Fruit fly (Drosophila melanogaster) whole organism, embryonic: ENCODE results near the gene sll.

ENCODE experiments used
- ATbp ChIP-seq: fragments of 200-800 bp; sonication (Bioruptor generic); optimal IDR thresholded peaks from 2 replicates; lab custom pipeline; 2017; ENCODE audit warnings: missing biosample characterization, mild to moderate bottlenecking, missing genetic modification characterization, missing genetic modification reagents
- Ada2b ChIP-seq: fragments of 200-800 bp; sonication (Bioruptor generic); IDR thresholded peaks from 2 replicates; pipeline ENCODE4 v1.3.6; 2022; ENCODE audit warnings: missing biosample characterization, missing genetic modification characterization
- CG1024 ChIP-seq: fragments of 200-800 bp; sonication (Bioruptor generic); IDR thresholded peaks from 2 replicates; pipeline ENCODE4 v1.3.6; 2022; ENCODE audit warnings: missing biosample characterization, missing genetic modification characterization
- CG10267 ChIP-seq: fragments of 200-800 bp; sonication (Bioruptor generic); optimal IDR thresholded peaks from 2 replicates; lab custom pipeline; 2018; ENCODE audit warnings: missing biosample characterization, mild to moderate bottlenecking, missing genetic modification characterization, moderate library complexity
- CG11085 ChIP-seq: fragments of 200-800 bp; sonication (Bioruptor generic); IDR thresholded peaks from 2 replicates; pipeline ENCODE4 v1.3.6; 2022; ENCODE audit warnings: missing biosample characterization, missing genetic modification characterization
- CG11456 ChIP-seq: fragments of 200-800 bp; sonication (Bioruptor generic); IDR thresholded peaks from 3 replicates; pipeline ENCODE4 v1.3.6; 2022; ENCODE audit warnings: missing biosample characterization, missing genetic modification characterization
- CG12391 ChIP-seq: fragments of 200-800 bp; sonication (Bioruptor generic); optimal IDR thresholded peaks from 3 replicates; lab custom pipeline; 2018; ENCODE audit warnings: missing biosample characterization, mild to moderate bottlenecking, missing genetic modification characterization, moderate library complexity
- CG13287 ChIP-seq: fragments of 200-800 bp; sonication (Bioruptor generic); IDR thresholded peaks from 2 replicates; pipeline ENCODE4 v1.3.6; 2022; ENCODE audit warnings: missing biosample characterization, missing genetic modification characterization; ENCODE audit not compliant: partially characterized antibody
- CG14667 ChIP-seq: fragments of 200-800 bp; sonication (Bioruptor generic); IDR thresholded peaks from 2 replicates; pipeline ENCODE4 v1.3.6; 2022; ENCODE audit warnings: missing biosample characterization, missing genetic modification characterization
- CG15269 ChIP-seq: fragments of 200-800 bp; sonication (Bioruptor generic); optimal IDR thresholded peaks from 2 replicates; lab custom pipeline; 2018; ENCODE audit warnings: missing biosample characterization, mild to moderate bottlenecking, missing genetic modification characterization, moderate library complexity
- CG15514 ChIP-seq: fragments of 200-800 bp; sonication (Bioruptor generic); optimal IDR thresholded peaks from 3 replicates; lab custom pipeline; 2017; ENCODE audit warnings: missing biosample characterization, missing genetic modification characterization, mild to moderate bottlenecking, moderate library complexity, missing genetic modification reagents
- CG1832 ChIP-seq: fragments of 200-800 bp; sonication (Bioruptor generic); optimal IDR thresholded peaks from 2 replicates; lab custom pipeline; 2017; ENCODE audit warnings: missing biosample characterization, mild to moderate bottlenecking, missing genetic modification characterization, inconsistent platforms
- CG2202 ChIP-seq: fragments of 200-800 bp; sonication (Bioruptor generic); optimal IDR thresholded peaks from 2 replicates; lab custom pipeline; 2018; ENCODE audit warnings: missing biosample characterization, mild to moderate bottlenecking, missing genetic modification characterization
- CG31441 ChIP-seq: fragments of 200-800 bp; sonication (Bioruptor generic); IDR thresholded peaks from 2 replicates; pipeline ENCODE4 v1.3.6; 2022; ENCODE audit warnings: missing biosample characterization, missing genetic modification characterization
- CG4360 ChIP-seq: fragments of 200-800 bp; sonication (Bioruptor generic); IDR thresholded peaks from 2 replicates; pipeline ENCODE4 v1.3.6; 2022; ENCODE audit warnings: missing biosample characterization, missing genetic modification characterization
- CG4854 ChIP-seq: fragments of 200-800 bp; sonication (Bioruptor generic); optimal IDR thresholded peaks from 2 replicates; lab custom pipeline; 2016; ENCODE audit warnings: missing biosample characterization, missing genetic modification characterization, inconsistent platforms
- Dfd ChIP-seq, 2 experiments: fragments of >200 bp; optimal IDR thresholded peaks; 2 replicates each; lab custom pipeline; 2017; ENCODE audit warnings: missing biosample characterization in 2 of 2, missing genetic modification characterization in 2 of 2
- Drgx ChIP-seq: fragments of 200-800 bp; sonication (Bioruptor generic); IDR thresholded peaks from 2 replicates; pipeline ENCODE4 v1.3.6; 2022; ENCODE audit warnings: missing biosample characterization, missing genetic modification characterization
- Hmr ChIP-seq: fragments of 200-800 bp; sonication (Bioruptor generic); optimal IDR thresholded peaks from 3 replicates; lab custom pipeline; 2017; ENCODE audit warnings: mild to moderate bottlenecking, missing biosample characterization, missing genetic modification reagents, missing genetic modification characterization
- Nf-YB ChIP-seq: fragments of 200-800 bp; sonication (Bioruptor generic); optimal IDR thresholded peaks from 3 replicates; lab custom pipeline; 2019; ENCODE audit warnings: missing biosample characterization, mild to moderate bottlenecking, missing genetic modification characterization, moderate library complexity
- Nf-YC ChIP-seq: fragments of 200-800 bp; optimal IDR thresholded peaks from 3 replicates; lab custom pipeline; 2019; ENCODE audit warnings: missing biosample characterization, mild to moderate bottlenecking, missing genetic modification characterization, moderate library complexity
- Stat92E ChIP-seq, 3 experiments: fragments of >200 bp in 2 of 3; fragments of 200-800 bp in 1 of 3; sonication (Bioruptor generic) in 1 of 3; optimal IDR thresholded peaks; 2 replicates each; lab custom pipeline; 2017 to 2019; ENCODE audit warnings: missing biosample characterization in 3 of 3, missing genetic modification characterization in 3 of 3, mild to moderate bottlenecking in 1 of 3, moderate library complexity in 1 of 3
- Taf1 ChIP-seq: fragments of 200-800 bp; sonication (Bioruptor generic); IDR thresholded peaks from 2 replicates; pipeline ENCODE4 v1.3.6; 2022; ENCODE audit warnings: missing biosample characterization, missing genetic modification characterization
- Trl ChIP-seq, 3 experiments: fragments of >200 bp in 2 of 3; fragments of 200-800 bp in 1 of 3; sonication (Bioruptor generic) in 1 of 3; optimal IDR thresholded peaks; 2 replicates in 1 of 3; 3 replicates in 2 of 3; lab custom pipeline; 2016 to 2017; ENCODE audit warnings: missing biosample characterization in 1 of 3, missing genetic modification characterization in 1 of 3
- abd-A ChIP-seq: fragments of 200-800 bp; sonication (Bioruptor generic); optimal IDR thresholded peaks from 3 replicates; lab custom pipeline; 2019; ENCODE audit warnings: missing biosample characterization, mild to moderate bottlenecking, missing genetic modification characterization, moderate library complexity
- bigmax ChIP-seq: fragments of 200-800 bp; sonication (Bioruptor generic); optimal IDR thresholded peaks from 2 replicates; lab custom pipeline; 2018; ENCODE audit warnings: missing biosample characterization, mild to moderate bottlenecking, missing genetic modification characterization
- cg ChIP-seq: fragments of 200-800 bp; sonication (Bioruptor generic); optimal IDR thresholded peaks from 3 replicates; lab custom pipeline; 2019; ENCODE audit warnings: missing biosample characterization, mild to moderate bottlenecking, missing genetic modification characterization, moderate library complexity
- chn ChIP-seq: fragments of 200-800 bp; sonication (Bioruptor generic); optimal IDR thresholded peaks from 2 replicates; lab custom pipeline; 2016; ENCODE audit warnings: missing biosample characterization, missing genetic modification characterization
- dmrt11E ChIP-seq: fragments of 200-800 bp; sonication (Bioruptor generic); optimal IDR thresholded peaks from 3 replicates; lab custom pipeline; 2018; ENCODE audit warnings: missing biosample characterization, mild to moderate bottlenecking, missing genetic modification characterization, moderate library complexity
- dysf ChIP-seq: fragments of 200-800 bp; sonication (Bioruptor generic); IDR thresholded peaks from 3 replicates; pipeline ENCODE4 v1.3.6; 2022; ENCODE audit warnings: missing biosample characterization, missing genetic modification characterization
- ewg ChIP-seq: fragments of 200-800 bp; sonication (Bioruptor generic); optimal IDR thresholded peaks from 3 replicates; lab custom pipeline; 2017; ENCODE audit warnings: mild to moderate bottlenecking, missing biosample characterization, missing genetic modification reagents, missing genetic modification characterization
- hkb ChIP-seq, 2 experiments: fragments of 200-800 bp in 1 of 2; fragments of >200 bp in 1 of 2; sonication (Bioruptor generic) in 1 of 2; IDR thresholded peaks in 1 of 2; optimal IDR thresholded peaks in 1 of 2; 2 replicates each; pipeline versions ENCODE4 v1.3.6 to Lab custom; 2017 to 2022; ENCODE audit warnings: missing biosample characterization in 1 of 2, missing genetic modification characterization in 1 of 2
- hth ChIP-seq: fragments of >200 bp; optimal IDR thresholded peaks from 2 replicates; lab custom pipeline; 2017; ENCODE audit warnings: inconsistent platforms
- insv ChIP-seq, 2 experiments: fragments of 200-800 bp; sonication (Bioruptor generic); optimal IDR thresholded peaks; 3 replicates each; lab custom pipeline; 2016 to 2018; ENCODE audit warnings: missing biosample characterization in 2 of 2, missing genetic modification characterization in 2 of 2
- mam ChIP-seq: fragments of 200-800 bp; sonication (Bioruptor generic); optimal IDR thresholded peaks from 3 replicates; lab custom pipeline; 2016; ENCODE audit warnings: missing biosample characterization, missing genetic modification characterization
- mld ChIP-seq: fragments of 200-800 bp; sonication (Bioruptor generic); IDR thresholded peaks from 3 replicates; pipeline ENCODE4 v1.3.6; 2022; ENCODE audit warnings: missing biosample characterization, missing genetic modification characterization; ENCODE audit not compliant: partially characterized antibody
- oc ChIP-seq: fragments of 200-800 bp; sonication (Bioruptor generic); optimal IDR thresholded peaks from 2 replicates; lab custom pipeline; 2018; ENCODE audit warnings: missing biosample characterization, mild to moderate bottlenecking, missing genetic modification characterization, moderate library complexity
- pros ChIP-seq: fragments of 200-800 bp; sonication (Bioruptor generic); optimal IDR thresholded peaks from 3 replicates; lab custom pipeline; 2019; ENCODE audit warnings: missing biosample characterization, mild to moderate bottlenecking, missing genetic modification characterization, moderate library complexity
- seq ChIP-seq: fragments of 200-800 bp; sonication (Bioruptor generic); IDR thresholded peaks from 2 replicates; pipeline ENCODE4 v1.3.6; 2022; ENCODE audit warnings: missing biosample characterization, missing genetic modification characterization
- sisA ChIP-seq: fragments of 200-800 bp; sonication (Bioruptor generic); IDR thresholded peaks from 2 replicates; pipeline ENCODE4 v1.3.6; 2022; ENCODE audit warnings: missing biosample characterization, missing genetic modification characterization
- ssp ChIP-seq: fragments of 200-800 bp; sonication (Bioruptor generic); IDR thresholded peaks from 2 replicates; pipeline ENCODE4 v1.3.6; 2022; ENCODE audit warnings: missing biosample characterization, missing genetic modification characterization
- ttk ChIP-seq: fragments of 200-800 bp; sonication (Bioruptor generic); IDR thresholded peaks from 2 replicates; pipeline ENCODE4 v2.1.2; 2022; ENCODE audit warnings: missing biosample characterization, missing genetic modification characterization
- yki ChIP-seq: fragments of >200 bp; optimal IDR thresholded peaks from 3 replicates; lab custom pipeline; 2018

The sll gene

DNA sequence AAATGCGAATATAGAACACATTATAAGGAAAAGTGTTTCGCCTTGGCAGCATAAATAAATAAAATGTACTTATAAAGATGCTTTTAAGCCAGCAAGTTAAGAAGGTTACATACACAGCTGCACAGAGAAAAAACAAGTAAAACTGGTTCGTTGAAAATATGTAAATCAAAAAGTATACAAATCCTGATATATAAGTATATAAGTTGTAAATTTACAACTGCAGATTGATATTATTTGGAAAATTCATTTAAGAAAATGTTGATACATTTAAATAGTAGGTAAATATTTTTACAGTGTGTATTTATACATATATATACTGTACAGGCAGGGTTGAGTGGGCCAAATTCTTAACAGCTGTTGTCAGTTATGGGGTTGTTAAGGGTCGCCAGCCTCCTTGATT lies 41.1 kb upstream of the sll start (continued):
- TF ChIP-seq CG4854, result no peak

DNA sequence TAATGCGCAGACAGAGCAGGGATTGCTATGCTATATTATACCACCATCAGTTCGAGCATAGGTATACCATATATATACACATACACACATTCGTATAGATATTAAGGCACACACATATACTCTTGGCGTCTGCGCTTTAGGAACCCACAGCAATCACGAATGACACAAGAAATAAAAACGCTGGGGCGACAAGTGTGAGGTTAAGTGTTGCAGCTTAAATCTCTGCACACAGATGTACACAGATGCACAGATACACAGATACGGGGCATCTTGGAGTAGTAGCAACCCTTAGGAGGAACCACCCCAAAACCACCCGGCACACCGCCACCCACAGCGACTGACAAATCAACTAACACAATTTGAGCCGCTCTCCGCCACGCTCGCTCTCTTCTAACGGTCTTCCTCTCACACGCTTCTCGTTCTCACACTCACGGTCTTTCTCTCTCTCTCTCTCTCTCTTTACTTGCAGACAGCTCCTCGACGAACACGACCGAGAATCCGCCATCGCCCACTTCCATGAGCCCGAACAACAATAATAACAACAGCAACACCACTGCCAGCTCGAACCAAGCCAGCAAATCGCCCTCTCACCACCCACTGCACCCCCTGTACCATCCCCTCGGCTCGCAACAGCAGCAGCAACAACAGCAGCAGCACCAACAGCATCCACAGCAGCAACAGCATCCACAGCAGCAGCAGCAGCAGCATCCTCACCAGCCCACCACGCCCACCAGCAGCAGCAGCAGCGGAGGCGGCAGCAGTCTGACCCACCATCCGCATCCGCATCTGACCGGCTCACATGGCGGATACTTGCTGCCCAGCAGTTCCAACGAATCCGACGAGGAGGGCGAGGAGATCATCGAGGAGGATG lies 39.1 kb upstream of the sll start:
- TF ChIP-seq pros (GFP tag; lab: Kevin White, UChicago) (peak; percentile 49), CG31441 (GFP tag; lab: Robert Waterston, UW) (no peak), yki (lab: Kevin White, UChicago) (peak; percentile 65), Trl (optimal IDR thresholded peaks at IDR 0.05; lab: Kevin White, UChicago) (peak; percentile 79 to 88), Trl (GFP tag; optimal IDR thresholded peaks at IDR 0.05; lab: Kevin White, UChicago) (no peak), Nf-YC (tag; lab: Kevin White, UChicago) (peak; percentile 94), sisA (no peak), Stat92E (GFP tag; optimal IDR thresholded peaks at IDR 0.05; lab: Kevin White, UChicago) (no peak), CG14667 (no peak), CG1832 (peak; percentile 34), bigmax (GFP tag; lab: Kevin White, UChicago) (peak; percentile 70), ewg (GFP tag; lab: Kevin White, UChicago) (peak; percentile 58), mam (GFP tag; lab: Kevin White, UChicago) (no peak), cg (GFP tag; lab: Kevin White, UChicago) (peak; percentile 66), Nf-YB (GFP tag; lab: Kevin White, UChicago) (peak; percentile 93), seq (GFP tag; lab: Robert Waterston, UW) (peak; percentile 86), Dfd (GFP tag; optimal IDR thresholded peaks at IDR 0.05; lab: Kevin White, UChicago) (peak in 1 of 2 experiments; percentile 65), Drgx (GFP tag; lab: Robert Waterston, UW) (no peak), abd-A (tag; lab: Kevin White, UChicago) (peak; percentile 81), CG10267 (tag; lab: Kevin White, UChicago) (no peak), CG4360 (GFP tag; lab: Robert Waterston, UW) (peak; percentile 65)

DNA sequence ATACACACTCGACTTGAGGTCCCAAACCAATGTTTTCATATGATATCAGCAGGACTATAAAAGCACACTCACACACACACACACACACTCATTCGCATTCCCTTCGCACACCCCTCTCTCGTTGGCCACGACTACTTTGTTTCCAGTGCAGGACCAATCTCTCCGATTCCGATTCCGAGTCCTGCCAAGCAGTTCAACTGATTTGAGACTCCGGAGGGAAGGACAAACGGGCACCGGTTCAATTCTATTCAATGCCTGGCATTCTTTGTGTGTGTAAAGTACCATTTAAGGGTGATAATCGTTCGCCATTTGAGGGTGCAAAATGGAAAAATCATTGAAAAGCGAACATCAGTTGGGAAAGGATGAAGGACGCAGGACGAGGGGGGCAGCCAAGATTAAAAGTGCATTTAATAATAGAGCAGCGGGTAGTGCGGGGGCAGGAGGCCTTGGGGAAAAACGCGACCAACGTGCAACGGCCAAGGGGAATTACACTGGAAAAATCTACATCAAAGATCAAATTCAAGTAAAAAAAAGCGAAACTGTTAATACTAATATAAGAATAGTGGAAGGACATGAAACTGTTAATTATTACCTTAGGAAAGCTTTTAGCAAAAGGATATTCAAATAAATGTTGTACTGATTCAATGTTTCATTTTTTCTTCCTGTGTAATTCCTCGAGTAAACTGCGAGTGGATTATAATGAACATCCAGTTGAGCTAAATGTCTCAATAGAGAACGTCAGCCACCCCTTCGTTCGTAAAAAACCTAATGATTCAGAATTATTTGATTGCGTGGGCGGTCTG lies 22.0 kb upstream of the sll start:
- TF ChIP-seq ssp (GFP tag; lab: Robert Waterston, UW) (peak; percentile 37; the same call in 1 of the 2 replicates), CG15514 (GFP tag; lab: Kevin White, UChicago) (no peak), CG12391 (peak; percentile 66), ttk (GFP tag; lab: Robert Waterston, UW) (peak; percentile 28), insv (GFP tag; optimal IDR thresholded peaks at IDR 0.05; lab: Kevin White, UChicago) (no peak), bigmax (GFP tag; lab: Kevin White, UChicago) (no peak), CG15269 (peak; percentile 32), Hmr (GFP tag; lab: Kevin White, UChicago) (no peak), CG1024 (peak; percentile 49; the same call in 1 of the 2 replicates), oc (peak; percentile 78), CG13287 (GFP tag; lab: Robert Waterston, UW) (no peak), hkb (optimal IDR thresholded peaks at IDR 0.05; lab: Kevin White, UChicago) (no peak), hkb (GFP tag; IDR thresholded peaks at IDR 0.05; lab: Robert Waterston, UW) (peak; percentile 51), chn (GFP tag; lab: Kevin White, UChicago) (peak; percentile 0), Ada2b (peak; percentile 31; the same call in 1 of the 2 replicates), hth (no peak), dysf (GFP tag; lab: Robert Waterston, UW) (0 out of 3 replicates have a peak, but pooled peaks have one; percentile 16), CG2202 (tag; lab: Kevin White, UChicago) (peak; percentile 63), Taf1 (GFP tag; lab: Robert Waterston, UW) (no peak), mld (GFP tag; lab: Robert Waterston, UW) (no peak), ATbp (GFP tag; lab: Kevin White, UChicago) (peak; percentile 8), dmrt11E (tag; lab: Kevin White, UChicago) (peak; percentile 84), CG11456 (GFP tag; lab: Robert Waterston, UW) (no peak), CG11085 (GFP tag; lab: Robert Waterston, UW) (no peak)
